Fruit fly (Drosophila melanogaster): Measurements from ENCODE around the gene CG43702.

DNA sequence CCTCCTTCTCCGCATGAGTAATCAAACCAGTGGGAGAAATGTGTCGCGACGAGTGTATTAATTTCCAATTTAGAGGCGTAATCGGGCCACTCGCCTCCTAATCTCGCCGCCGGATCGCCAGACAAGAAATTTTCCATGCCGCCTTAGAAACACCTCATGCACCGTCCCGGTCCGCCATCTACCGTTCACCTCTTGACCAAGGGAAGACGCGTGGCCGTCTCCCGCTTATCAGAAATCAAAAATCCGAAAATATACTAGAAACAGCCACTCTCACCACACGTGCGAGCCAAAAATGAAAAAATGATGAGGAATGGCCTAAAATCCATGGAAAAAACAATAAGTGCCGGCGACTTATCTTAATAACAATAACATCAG is 22.6 kb upstream of the CG43702 start:
- TF ChIP-seq usp (GFP tag; optimal IDR thresholded peaks at IDR 0.05): no peak
- TF ChIP-seq psq (optimal IDR thresholded peaks at IDR 0.05): no peak
- no peak for TF ChIP-seq pan (optimal IDR thresholded peaks at IDR 0.05)
- TF ChIP-seq Dll (optimal IDR thresholded peaks at IDR 0.05): no peak
- no peak for TF ChIP-seq EcR (GFP tag; optimal IDR thresholded peaks at IDR 0.05)
